Worm (Caenorhabditis elegans): ENCODE data around the gene F28E10.1.

DNA sequence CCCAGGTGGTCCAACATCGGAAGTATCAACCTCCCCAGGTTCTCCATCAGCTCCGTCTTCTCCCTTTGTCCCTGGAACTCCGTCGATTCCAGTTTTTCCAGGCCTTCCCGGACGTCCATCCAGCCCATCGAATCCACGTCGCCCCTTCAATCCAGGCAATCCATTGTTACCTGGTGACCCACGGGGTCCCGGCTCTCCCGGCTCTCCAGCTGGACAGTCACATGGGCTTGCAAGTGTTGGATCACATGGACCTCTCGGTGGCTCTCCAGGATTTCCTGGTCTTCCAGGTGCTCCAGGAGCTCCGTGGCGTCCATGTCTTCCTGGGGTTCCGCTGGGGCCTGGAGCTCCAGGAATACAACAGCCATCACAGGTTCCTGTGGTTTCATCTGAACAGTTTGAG is 40.0 kb downstream of the F28E10.1 start:
- TF ChIP-seq mdl-1 (tag; optimal IDR thresholded peaks at IDR 0.05) (no peak), nhr-76 (tag; optimal IDR thresholded peaks at IDR 0.05) (no peak), elt-2 (tag; optimal IDR thresholded peaks at IDR 0.05) (no peak), ceh-16 (tag; optimal IDR thresholded peaks at IDR 0.05) (no peak), pha-4 (tag; optimal IDR thresholded peaks at IDR 0.05) (no peak), nhr-28 (tag; optimal IDR thresholded peaks at IDR 0.05) (no peak), nhr-12 (tag; optimal IDR thresholded peaks at IDR 0.05) (no peak), fos-1 (tag; optimal IDR thresholded peaks at IDR 0.05) (no peak), pqm-1 (tag; optimal IDR thresholded peaks at IDR 0.05) (no peak), mml-1 (tag; optimal IDR thresholded peaks at IDR 0.05) (no peak)
